Worm (Caenorhabditis elegans) whole organism, mixed stage, embryonic: ENCODE measurements around the gene exos-8.

Source experiments
- M03D4.4 ChIP-seq: sonication (generic microtip); optimal IDR thresholded peaks from 2 replicates; lab custom pipeline; 2017; ENCODE audit warnings: mild to moderate bottlenecking, missing genetic modification characterization, missing compliant biosample characterization
- bed-3 ChIP-seq: fragments of 200-800 bp; sonication (Bioruptor generic); optimal IDR thresholded peaks from 3 replicates; lab custom pipeline; 2018; ENCODE audit warnings: mild to moderate bottlenecking, missing genetic modification characterization, moderate library complexity, missing compliant biosample characterization
- blmp-1 ChIP-seq: fragments of 150-350 bp; optimal IDR thresholded peaks from 2 replicates; lab custom pipeline; 2014; ENCODE audit warnings: missing biosample characterization, missing genetic modification characterization
- ceh-39 ChIP-seq: fragments of 150-350 bp; optimal IDR thresholded peaks from 2 replicates; lab custom pipeline; 2014; ENCODE audit warnings: missing biosample characterization, missing genetic modification characterization
- ceh-43 ChIP-seq: fragments of 200-800 bp; sonication (Bioruptor generic); optimal IDR thresholded peaks from 2 replicates; lab custom pipeline; 2018; ENCODE audit warnings: mild to moderate bottlenecking, missing genetic modification characterization, moderate library complexity, missing compliant biosample characterization
- ceh-83 ChIP-seq: fragments of 200-800 bp; sonication (Bioruptor generic); optimal IDR thresholded peaks from 2 replicates; lab custom pipeline; 2018; ENCODE audit warnings: mild to moderate bottlenecking, missing genetic modification characterization, missing compliant biosample characterization
- ces-1 ChIP-seq: fragments of 150-350 bp; optimal IDR thresholded peaks from 2 replicates; lab custom pipeline; 2014; ENCODE audit warnings: missing biosample characterization, missing genetic modification reagents, missing genetic modification characterization
- cnd-1 ChIP-seq: fragments of 200-800 bp; sonication (Bioruptor generic); optimal IDR thresholded peaks from 2 replicates; lab custom pipeline; 2018; ENCODE audit warnings: mild to moderate bottlenecking, missing genetic modification characterization, missing compliant biosample characterization
- drap-1 ChIP-seq: fragments of 200-800 bp; sonication (Bioruptor generic); optimal IDR thresholded peaks from 3 replicates; lab custom pipeline; 2018; ENCODE audit warnings: mild to moderate bottlenecking, missing genetic modification characterization, missing compliant biosample characterization
- elt-1 ChIP-seq: sonication (generic microtip); optimal IDR thresholded peaks from 2 replicates; lab custom pipeline; 2017; ENCODE audit warnings: missing genetic modification characterization, mild to moderate bottlenecking, missing compliant biosample characterization, antibody characterized with exemption, moderate library complexity, borderline replicate concordance; ENCODE audit not compliant: insufficient read depth
- elt-3 ChIP-seq: fragments of 150-350 bp; optimal IDR thresholded peaks from 2 replicates; lab custom pipeline; 2014; ENCODE audit warnings: missing biosample characterization, missing genetic modification characterization
- flh-1 ChIP-seq: fragments of 200-800 bp; sonication (Bioruptor generic); optimal IDR thresholded peaks from 2 replicates; lab custom pipeline; 2018; ENCODE audit warnings: mild to moderate bottlenecking, missing genetic modification characterization, moderate library complexity, missing compliant biosample characterization
- hlh-1 ChIP-seq: fragments of 150-350 bp; optimal IDR thresholded peaks from 2 replicates; lab custom pipeline; 2014; ENCODE audit warnings: missing biosample characterization, missing genetic modification reagents, missing genetic modification characterization
- lsy-2 ChIP-seq: fragments of 150-350 bp; optimal IDR thresholded peaks from 2 replicates; lab custom pipeline; 2014; ENCODE audit warnings: missing biosample characterization, missing genetic modification characterization
- mab-5 ChIP-seq: fragments of 150-350 bp; optimal IDR thresholded peaks from 2 replicates; lab custom pipeline; 2014; ENCODE audit warnings: missing biosample characterization, missing genetic modification characterization
- mep-1 ChIP-seq: fragments of 150-350 bp; optimal IDR thresholded peaks from 2 replicates; lab custom pipeline; 2017; ENCODE audit warnings: missing biosample characterization, missing genetic modification reagents, missing genetic modification characterization, inconsistent platforms
- mls-2 ChIP-seq: sonication (generic microtip); optimal IDR thresholded peaks from 2 replicates; lab custom pipeline; 2016; ENCODE audit warnings: mild to moderate bottlenecking, missing genetic modification characterization, moderate library complexity, missing compliant biosample characterization
- nhr-12 ChIP-seq: fragments of 150-350 bp; optimal IDR thresholded peaks from 2 replicates; lab custom pipeline; 2014; ENCODE audit warnings: missing biosample characterization, missing genetic modification characterization
- nhr-28 ChIP-seq: fragments of 150-350 bp; optimal IDR thresholded peaks from 2 replicates; lab custom pipeline; 2014; ENCODE audit warnings: missing biosample characterization, missing genetic modification characterization
- nhr-76 ChIP-seq: sonication (generic microtip); optimal IDR thresholded peaks from 2 replicates; lab custom pipeline; 2017; ENCODE audit warnings: missing biosample characterization, missing genetic modification characterization
- pha-4 ChIP-seq: fragments of 150-350 bp; optimal IDR thresholded peaks from 2 replicates; lab custom pipeline; 2018; ENCODE audit warnings: missing biosample characterization, missing genetic modification reagents, missing genetic modification characterization
- sem-2 ChIP-seq: fragments of 200-800 bp; sonication (Bioruptor generic); optimal IDR thresholded peaks from 2 replicates; lab custom pipeline; 2018; ENCODE audit warnings: mild to moderate bottlenecking, missing genetic modification characterization, missing compliant biosample characterization
- snpc-4 ChIP-seq: fragments of 150-350 bp; optimal IDR thresholded peaks from 2 replicates; lab custom pipeline; 2014; ENCODE audit warnings: missing biosample characterization, missing genetic modification characterization
- sptf-1 ChIP-seq: sonication (generic microtip); optimal IDR thresholded peaks from 2 replicates; lab custom pipeline; 2017; ENCODE audit warnings: mild to moderate bottlenecking, missing genetic modification characterization, moderate library complexity, missing compliant biosample characterization
- tbx-8 ChIP-seq: fragments of 200-800 bp; sonication (Bioruptor generic); optimal IDR thresholded peaks from 2 replicates; lab custom pipeline; 2018; ENCODE audit warnings: mild to moderate bottlenecking, missing genetic modification characterization, moderate library complexity, missing compliant biosample characterization
- unc-120 ChIP-seq: sonication (generic microtip); optimal IDR thresholded peaks from 2 replicates; lab custom pipeline; 2017; ENCODE audit warnings: missing genetic modification characterization, missing compliant biosample characterization; ENCODE audit not compliant: poor library complexity, severe bottlenecking
- unc-39 ChIP-seq: fragments of 150-350 bp; optimal IDR thresholded peaks from 2 replicates; lab custom pipeline; 2014; ENCODE audit warnings: missing biosample characterization, missing genetic modification characterization
- unc-62 ChIP-seq: fragments of 150-350 bp; optimal IDR thresholded peaks from 2 replicates; lab custom pipeline; 2014; ENCODE audit warnings: missing biosample characterization, missing genetic modification reagents, missing genetic modification characterization
- zip-8 ChIP-seq: fragments of 150-350 bp; optimal IDR thresholded peaks from 2 replicates; lab custom pipeline; 2014; ENCODE audit warnings: missing biosample characterization, missing genetic modification characterization
- ztf-11 ChIP-seq: fragments of 150-350 bp; optimal IDR thresholded peaks from 2 replicates; lab custom pipeline; 2014; ENCODE audit warnings: missing biosample characterization, missing genetic modification characterization

Gene exos-8

DNA sequence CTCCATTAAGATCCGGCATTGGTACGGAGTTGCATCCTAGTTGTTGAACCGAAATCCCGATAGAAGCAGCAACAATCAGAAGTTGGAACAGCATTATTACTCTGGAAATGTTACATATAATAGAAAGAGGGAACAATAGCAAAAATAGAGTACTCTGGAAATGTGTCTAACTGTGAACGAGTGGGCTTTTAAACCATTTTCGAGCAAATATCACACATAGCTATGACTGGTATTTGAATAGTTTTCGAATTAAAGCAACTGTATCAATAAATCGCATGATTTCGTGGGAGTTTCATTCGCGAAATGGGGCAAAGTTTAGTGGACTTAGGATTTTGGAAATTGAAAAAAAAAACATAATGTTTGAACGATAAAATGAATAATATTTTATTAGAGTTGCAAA is 7.9 kb downstream of the exos-8 start, which contains the start of gene F41G3.10:
TSS of gene F41G3.10 (minus strand) at position 101 of the 400 bp plus-strand sequence.
- TF ChIP-seq sem-2 (GFP tag; lab: Kevin White, UChicago): no peak
- TF ChIP-seq unc-62 (GFP tag; lab: Kevin White, UChicago): no peak
- TF ChIP-seq nhr-76 (tag; lab: Kevin White, UChicago): no peak
- TF ChIP-seq elt-3 (tag; lab: Kevin White, UChicago): no peak
- TF ChIP-seq unc-120: no peak
- no peak for TF ChIP-seq nhr-12 (tag; lab: Kevin White, UChicago)
- TF ChIP-seq bed-3 (GFP tag; lab: Kevin White, UChicago): no peak
- TF ChIP-seq unc-39 (tag; lab: Kevin White, UChicago): no peak
- no peak for TF ChIP-seq sptf-1
- no peak for TF ChIP-seq ceh-43 (GFP tag; lab: Kevin White, UChicago)
- TF ChIP-seq M03D4.4: no peak
- no peak for TF ChIP-seq nhr-28
- no peak for TF ChIP-seq lsy-2 (tag; lab: Kevin White, UChicago)
- TF ChIP-seq drap-1 (GFP tag; lab: Kevin White, UChicago): no peak
- TF ChIP-seq elt-1 (tag; lab: Kevin White, UChicago): no peak
- no peak for TF ChIP-seq ztf-11 (tag; lab: Kevin White, UChicago)
- TF ChIP-seq flh-1 (GFP tag; lab: Kevin White, UChicago): no peak
- no peak for TF ChIP-seq ces-1
- no peak for TF ChIP-seq hlh-1 (tag; lab: Kevin White, UChicago)

DNA sequence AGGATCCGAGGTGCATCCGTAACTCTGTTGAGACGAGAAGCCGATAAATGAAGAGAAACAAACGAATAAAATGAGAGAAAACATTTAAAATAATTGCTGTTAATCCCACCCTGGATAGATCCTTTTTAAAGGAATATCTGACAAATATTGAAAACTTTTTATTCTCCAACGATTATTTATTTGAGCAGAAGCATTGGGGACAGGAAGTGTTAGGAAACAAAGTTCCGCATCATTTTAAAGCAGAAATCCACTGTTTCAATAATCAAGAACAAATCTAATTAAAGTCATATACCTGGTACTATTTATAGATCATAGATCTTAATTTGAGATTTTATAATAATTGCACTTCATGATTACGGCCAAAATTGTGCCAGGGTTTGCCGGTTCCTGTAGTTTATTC is 9.4 kb downstream of the exos-8 start, which contains the start of gene F41G3.20:
TSS of gene F41G3.20 (minus strand) at position 101 of the 400 bp plus-strand sequence.
- TF ChIP-seq mep-1 (tag; lab: Kevin White, UChicago) (no peak), ces-1 (no peak), drap-1 (GFP tag; lab: Kevin White, UChicago) (no peak), mls-2 (no peak), elt-3 (tag; lab: Kevin White, UChicago) (no peak), elt-1 (tag; lab: Kevin White, UChicago) (no peak), nhr-12 (tag; lab: Kevin White, UChicago) (no peak), ceh-83 (GFP tag; lab: Kevin White, UChicago) (no peak), hlh-1 (tag; lab: Kevin White, UChicago) (no peak), sptf-1 (no peak), cnd-1 (no peak), pha-4 (no peak), zip-8 (tag; lab: Kevin White, UChicago) (no peak)

DNA sequence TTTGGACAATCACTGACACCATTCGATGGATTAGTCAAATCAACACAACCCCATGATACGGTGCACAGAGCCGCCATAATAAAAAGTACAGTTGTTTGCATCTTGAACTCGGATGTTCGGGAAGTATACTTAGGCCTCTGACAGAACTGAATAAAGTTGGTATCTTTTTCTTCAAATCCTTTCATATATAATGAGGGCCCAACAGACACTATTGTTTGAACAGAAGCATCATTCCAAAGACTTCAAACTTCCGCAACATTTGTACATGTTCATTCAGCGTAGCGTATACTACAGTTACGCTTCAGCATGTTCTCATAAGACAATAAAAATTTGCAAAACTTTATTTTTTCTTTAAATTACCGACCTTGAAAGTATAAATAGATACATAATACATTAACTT is 10.5 kb downstream of the exos-8 start, which contains the start of gene F41G3.19:
TSS of gene F41G3.19 (minus strand) at position 101 of the 400 bp plus-strand sequence.
- TF ChIP-seq elt-1 (tag; lab: Kevin White, UChicago) (no peak), cnd-1 (no peak), blmp-1 (tag; lab: Kevin White, UChicago) (no peak)

DNA sequence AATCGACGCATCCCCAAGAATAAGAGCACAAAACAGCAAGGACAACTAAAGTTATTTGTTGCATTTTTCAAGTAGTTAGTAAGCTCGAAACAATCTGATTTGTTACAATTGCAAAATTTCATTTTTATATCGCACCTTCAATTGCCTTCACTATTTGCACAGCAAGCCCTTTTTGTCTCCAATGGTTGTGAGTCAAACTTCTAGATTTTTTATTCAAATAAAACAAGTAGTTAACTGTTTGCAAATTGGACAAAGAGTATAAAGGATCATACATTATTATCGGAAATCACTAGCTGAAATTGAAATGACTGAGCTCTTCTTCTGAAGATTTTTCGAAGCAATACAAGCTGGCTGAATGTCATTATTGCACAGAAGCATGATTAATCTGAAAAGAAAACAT is 11.4 kb downstream of the exos-8 start, which contains the start of gene F41G3.21:
TSS of gene F41G3.21 (minus strand) at position 101 of the 400 bp plus-strand sequence.
- TF ChIP-seq elt-1 (tag; lab: Kevin White, UChicago) (no peak), nhr-12 (tag; lab: Kevin White, UChicago) (no peak), blmp-1 (tag; lab: Kevin White, UChicago) (no peak), unc-62 (GFP tag; lab: Kevin White, UChicago) (no peak)

DNA sequence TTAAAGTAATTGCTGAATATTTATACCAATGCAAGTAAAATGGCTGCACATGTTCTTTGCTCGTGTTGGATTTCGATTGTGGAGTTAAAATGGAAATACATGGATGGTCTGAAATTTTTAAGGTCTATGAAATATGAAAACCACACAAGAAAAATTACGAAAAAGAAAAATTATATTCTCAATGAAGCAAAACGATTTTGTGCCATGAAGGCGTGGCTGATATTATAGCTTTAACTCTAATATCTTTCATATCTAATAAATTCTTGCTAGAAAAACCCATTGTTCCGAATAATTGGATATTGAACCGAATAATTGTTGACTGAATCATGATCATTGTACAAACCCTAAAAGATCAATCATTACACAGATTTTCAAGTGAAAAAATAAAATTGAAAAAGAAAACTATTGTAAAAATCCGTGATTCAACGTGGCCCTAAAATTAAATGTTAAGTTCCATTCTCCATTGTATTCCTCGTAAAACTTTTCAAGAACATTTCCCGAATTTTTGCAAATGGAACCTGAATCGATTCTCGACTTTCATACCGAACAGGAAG is 13.3 kb downstream of the exos-8 start, which contains the start of the genes srx-95 and fis-1:
TSS of gene srx-95 (minus strand) at position 101 of the 554 bp plus-strand sequence.
TSS of gene fis-1 (plus strand) at position 504 of the 554 bp plus-strand sequence.
- TF ChIP-seq nhr-28 (no peak), zip-8 (tag; lab: Kevin White, UChicago) (no peak), unc-39 (tag; lab: Kevin White, UChicago) (no peak), elt-3 (tag; lab: Kevin White, UChicago) (no peak), ceh-83 (GFP tag; lab: Kevin White, UChicago) (no peak), snpc-4 (tag; lab: Kevin White, UChicago) (no peak), elt-1 (tag; lab: Kevin White, UChicago) (no peak), mab-5 (no peak), tbx-8 (GFP tag; lab: Kevin White, UChicago) (no peak), M03D4.4 (no peak), nhr-76 (tag; lab: Kevin White, UChicago) (no peak), ceh-39 (tag; lab: Kevin White, UChicago) (no peak), flh-1 (GFP tag; lab: Kevin White, UChicago) (no peak), sptf-1 (no peak)
